Fruit fly (Drosophila melanogaster) whole organism: ENCODE data around the gene Trf5.

Experiments used
- Dll ChIP-seq: fragments of >200 bp; optimal IDR thresholded peaks from 2 replicates; lab custom pipeline; 2017
- EcR ChIP-seq, 2 experiments: fragments of >200 bp; optimal IDR thresholded peaks; 2 replicates each; lab custom pipeline; 2017; ENCODE audit warnings: missing biosample characterization in 2 of 2, missing genetic modification characterization in 2 of 2, missing genetic modification reagents in 2 of 2

DNA sequence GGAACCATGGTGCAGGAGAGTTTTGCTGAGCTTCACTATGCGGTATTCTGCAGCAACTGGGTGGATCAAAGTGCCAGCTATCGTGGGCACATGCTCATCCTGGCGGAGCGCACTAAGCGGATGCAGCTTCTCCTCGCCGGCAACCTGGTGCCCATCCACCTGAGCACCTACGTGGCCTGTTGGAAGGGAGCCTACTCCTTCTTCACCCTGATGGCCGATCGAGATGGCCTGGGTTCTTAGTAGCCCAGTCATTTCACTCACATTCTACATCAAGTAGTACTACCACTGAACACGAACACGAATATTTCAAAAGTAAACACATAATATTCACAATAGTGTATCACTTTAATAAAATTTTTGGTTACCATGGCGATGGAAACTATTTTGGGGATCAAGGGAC, 41.1 kb downstream of the Trf5 start, which contains the start of gene Prosbeta4R2:
- TF ChIP-seq Dll (lab: Kevin White, UChicago) (no peak), EcR (GFP tag; optimal IDR thresholded peaks at IDR 0.05; lab: Kevin White, UChicago) (no peak)
